Worm (Caenorhabditis elegans) whole organism, mixed stage, embryonic: ENCODE results near the gene pqn-54.

Experiments
- M03D4.4 ChIP-seq: sonication (generic microtip); optimal IDR thresholded peaks from 2 replicates; lab custom pipeline; 2017; ENCODE audit warnings: mild to moderate bottlenecking, missing genetic modification characterization, missing compliant biosample characterization
- bed-3 ChIP-seq: fragments of 200-800 bp; sonication (Bioruptor generic); optimal IDR thresholded peaks from 3 replicates; lab custom pipeline; 2018; ENCODE audit warnings: mild to moderate bottlenecking, missing genetic modification characterization, moderate library complexity, missing compliant biosample characterization
- blmp-1 ChIP-seq: fragments of 150-350 bp; optimal IDR thresholded peaks from 2 replicates; lab custom pipeline; 2014; ENCODE audit warnings: missing biosample characterization, missing genetic modification characterization
- ceh-39 ChIP-seq: fragments of 150-350 bp; optimal IDR thresholded peaks from 2 replicates; lab custom pipeline; 2014; ENCODE audit warnings: missing biosample characterization, missing genetic modification characterization
- ceh-43 ChIP-seq: fragments of 200-800 bp; sonication (Bioruptor generic); optimal IDR thresholded peaks from 2 replicates; lab custom pipeline; 2018; ENCODE audit warnings: mild to moderate bottlenecking, missing genetic modification characterization, moderate library complexity, missing compliant biosample characterization
- ceh-83 ChIP-seq: fragments of 200-800 bp; sonication (Bioruptor generic); optimal IDR thresholded peaks from 2 replicates; lab custom pipeline; 2018; ENCODE audit warnings: mild to moderate bottlenecking, missing genetic modification characterization, missing compliant biosample characterization
- ces-1 ChIP-seq: fragments of 150-350 bp; optimal IDR thresholded peaks from 2 replicates; lab custom pipeline; 2014; ENCODE audit warnings: missing biosample characterization, missing genetic modification reagents, missing genetic modification characterization
- cnd-1 ChIP-seq: fragments of 200-800 bp; sonication (Bioruptor generic); optimal IDR thresholded peaks from 2 replicates; lab custom pipeline; 2018; ENCODE audit warnings: mild to moderate bottlenecking, missing genetic modification characterization, missing compliant biosample characterization
- drap-1 ChIP-seq: fragments of 200-800 bp; sonication (Bioruptor generic); optimal IDR thresholded peaks from 3 replicates; lab custom pipeline; 2018; ENCODE audit warnings: mild to moderate bottlenecking, missing genetic modification characterization, missing compliant biosample characterization
- elt-3 ChIP-seq: fragments of 150-350 bp; optimal IDR thresholded peaks from 2 replicates; lab custom pipeline; 2014; ENCODE audit warnings: missing biosample characterization, missing genetic modification characterization
- flh-1 ChIP-seq: fragments of 200-800 bp; sonication (Bioruptor generic); optimal IDR thresholded peaks from 2 replicates; lab custom pipeline; 2018; ENCODE audit warnings: mild to moderate bottlenecking, missing genetic modification characterization, moderate library complexity, missing compliant biosample characterization
- hlh-1 ChIP-seq: fragments of 150-350 bp; optimal IDR thresholded peaks from 2 replicates; lab custom pipeline; 2014; ENCODE audit warnings: missing biosample characterization, missing genetic modification reagents, missing genetic modification characterization
- lin-13 ChIP-seq: fragments of 150-350 bp; optimal IDR thresholded peaks from 2 replicates; lab custom pipeline; 2014; ENCODE audit warnings: missing biosample characterization, missing genetic modification characterization
- lin-32 ChIP-seq: fragments of 200-800 bp; sonication (Bioruptor generic); optimal IDR thresholded peaks from 2 replicates; lab custom pipeline; 2018; ENCODE audit warnings: mild to moderate bottlenecking, missing genetic modification characterization, missing compliant biosample characterization
- mab-5 ChIP-seq: fragments of 150-350 bp; optimal IDR thresholded peaks from 2 replicates; lab custom pipeline; 2014; ENCODE audit warnings: missing biosample characterization, missing genetic modification characterization
- mep-1 ChIP-seq: fragments of 150-350 bp; optimal IDR thresholded peaks from 2 replicates; lab custom pipeline; 2017; ENCODE audit warnings: missing biosample characterization, missing genetic modification reagents, missing genetic modification characterization, inconsistent platforms
- mls-2 ChIP-seq: sonication (generic microtip); optimal IDR thresholded peaks from 2 replicates; lab custom pipeline; 2016; ENCODE audit warnings: mild to moderate bottlenecking, missing genetic modification characterization, moderate library complexity, missing compliant biosample characterization
- nhr-12 ChIP-seq: fragments of 150-350 bp; optimal IDR thresholded peaks from 2 replicates; lab custom pipeline; 2014; ENCODE audit warnings: missing biosample characterization, missing genetic modification characterization
- nhr-2 ChIP-seq: fragments of 150-350 bp; optimal IDR thresholded peaks from 2 replicates; lab custom pipeline; 2014; ENCODE audit warnings: missing biosample characterization, missing genetic modification characterization
- nhr-237 ChIP-seq: fragments of 150-350 bp; optimal IDR thresholded peaks from 2 replicates; lab custom pipeline; 2014; ENCODE audit warnings: missing biosample characterization, missing genetic modification characterization
- nhr-28 ChIP-seq: fragments of 150-350 bp; optimal IDR thresholded peaks from 2 replicates; lab custom pipeline; 2014; ENCODE audit warnings: missing biosample characterization, missing genetic modification characterization
- nhr-76 ChIP-seq: sonication (generic microtip); optimal IDR thresholded peaks from 2 replicates; lab custom pipeline; 2017; ENCODE audit warnings: missing biosample characterization, missing genetic modification characterization
- pha-4 ChIP-seq: fragments of 150-350 bp; optimal IDR thresholded peaks from 2 replicates; lab custom pipeline; 2018; ENCODE audit warnings: missing biosample characterization, missing genetic modification reagents, missing genetic modification characterization
- sem-2 ChIP-seq: fragments of 200-800 bp; sonication (Bioruptor generic); optimal IDR thresholded peaks from 2 replicates; lab custom pipeline; 2018; ENCODE audit warnings: mild to moderate bottlenecking, missing genetic modification characterization, missing compliant biosample characterization
- snpc-4 ChIP-seq: fragments of 150-350 bp; optimal IDR thresholded peaks from 2 replicates; lab custom pipeline; 2014; ENCODE audit warnings: missing biosample characterization, missing genetic modification characterization
- tbx-8 ChIP-seq: fragments of 200-800 bp; sonication (Bioruptor generic); optimal IDR thresholded peaks from 2 replicates; lab custom pipeline; 2018; ENCODE audit warnings: mild to moderate bottlenecking, missing genetic modification characterization, moderate library complexity, missing compliant biosample characterization
- unc-120 ChIP-seq: sonication (generic microtip); optimal IDR thresholded peaks from 2 replicates; lab custom pipeline; 2017; ENCODE audit warnings: missing genetic modification characterization, missing compliant biosample characterization; ENCODE audit not compliant: poor library complexity, severe bottlenecking
- unc-39 ChIP-seq: fragments of 150-350 bp; optimal IDR thresholded peaks from 2 replicates; lab custom pipeline; 2014; ENCODE audit warnings: missing biosample characterization, missing genetic modification characterization
- unc-62 ChIP-seq: fragments of 150-350 bp; optimal IDR thresholded peaks from 2 replicates; lab custom pipeline; 2014; ENCODE audit warnings: missing biosample characterization, missing genetic modification reagents, missing genetic modification characterization
- zip-8 ChIP-seq: fragments of 150-350 bp; optimal IDR thresholded peaks from 2 replicates; lab custom pipeline; 2014; ENCODE audit warnings: missing biosample characterization, missing genetic modification characterization
- ztf-11 ChIP-seq: fragments of 150-350 bp; optimal IDR thresholded peaks from 2 replicates; lab custom pipeline; 2014; ENCODE audit warnings: missing biosample characterization, missing genetic modification characterization

The pqn-54 gene

ce11 chrV:1456614-1457013 lies 8.2 kb upstream of the pqn-54 start:
- TF ChIP-seq mls-2 (tag; lab: Kevin White, UChicago), result no peak
- no peak for TF ChIP-seq unc-39 (tag; lab: Kevin White, UChicago)
- TF ChIP-seq ceh-43 (GFP tag; lab: Kevin White, UChicago), result no peak
- TF ChIP-seq nhr-12 (tag; lab: Kevin White, UChicago), result no peak
- no peak for TF ChIP-seq tbx-8 (GFP tag; lab: Kevin White, UChicago)
- TF ChIP-seq drap-1, result no peak
- TF ChIP-seq blmp-1 (tag; lab: Kevin White, UChicago), result no peak
- TF ChIP-seq, all 35 proteins: peak for 0

ce11 chrV:1459374-1459926 lies 5.3 kb upstream of the pqn-54 start:
- no peak for TF ChIP-seq ceh-39 (tag; lab: Kevin White, UChicago)
- no peak for TF ChIP-seq ceh-43 (GFP tag; lab: Kevin White, UChicago)
- TF ChIP-seq bed-3, result no peak
- TF ChIP-seq flh-1, result no peak
- no peak for TF ChIP-seq nhr-2 (tag; lab: Kevin White, UChicago)
- TF ChIP-seq tbx-8 (GFP tag; lab: Kevin White, UChicago), result no peak
- TF ChIP-seq mep-1 (tag; lab: Kevin White, UChicago), result no peak
- no peak for TF ChIP-seq drap-1
- no peak for TF ChIP-seq nhr-12 (tag; lab: Kevin White, UChicago)
- no peak for TF ChIP-seq ztf-11
- TF ChIP-seq unc-120, result no peak
- no peak for TF ChIP-seq hlh-1 (tag; lab: Kevin White, UChicago)
- TF ChIP-seq ces-1 (GFP tag; lab: Kevin White, UChicago), result no peak
- no peak for TF ChIP-seq snpc-4
- no peak for TF ChIP-seq sem-2 (GFP tag; lab: Kevin White, UChicago)
- no peak for TF ChIP-seq nhr-76 (tag; lab: Kevin White, UChicago)
- TF ChIP-seq lin-13 (tag; lab: Kevin White, UChicago), result no peak

ce11 chrV:1460069-1460468 lies 4.7 kb upstream of the pqn-54 start, which contains the start of gene hacd-1:
hacd-1 (plus strand) TSS chrV:1460369.
- TF ChIP-seq blmp-1 (tag; lab: Kevin White, UChicago), result no peak
- TF ChIP-seq tbx-8 (GFP tag; lab: Kevin White, UChicago), result no peak
- TF ChIP-seq lin-32 (GFP tag; lab: Kevin White, UChicago), result no peak
- TF ChIP-seq pha-4 (tag; lab: Kevin White, UChicago), result no peak
- no peak for TF ChIP-seq hlh-1 (tag; lab: Kevin White, UChicago)
- TF ChIP-seq unc-120, result no peak
- no peak for TF ChIP-seq zip-8 (tag; lab: Kevin White, UChicago)
- no peak for TF ChIP-seq drap-1
- TF ChIP-seq M03D4.4 (tag; lab: Kevin White, UChicago), result no peak
- no peak for TF ChIP-seq unc-62 (GFP tag; lab: Kevin White, UChicago)
- no peak for TF ChIP-seq sem-2 (GFP tag; lab: Kevin White, UChicago)
- TF ChIP-seq elt-3 (tag; lab: Kevin White, UChicago), result no peak
- no peak for TF ChIP-seq ceh-39 (tag; lab: Kevin White, UChicago)

- TF ChIP-seq mls-2 (tag; lab: Kevin White, UChicago) (no peak), M03D4.4 (tag; lab: Kevin White, UChicago) (no peak), drap-1 (no peak)
- TF ChIP-seq, all 35 proteins: peak for 0
Observed at ce11 chrV:1465932-1466331, 1.1 kb downstream of the pqn-54 start.

ce11 chrV:1466949-1467348 lies 2.2 kb downstream of the pqn-54 start:
- peak; percentile 23 for TF ChIP-seq unc-120
- no peak for TF ChIP-seq M03D4.4 (tag; lab: Kevin White, UChicago)

- TF ChIP-seq mep-1 (tag; lab: Kevin White, UChicago), result no peak
- TF ChIP-seq lin-13 (tag; lab: Kevin White, UChicago), result no peak
- TF ChIP-seq nhr-12 (tag; lab: Kevin White, UChicago), result no peak
- TF ChIP-seq sem-2 (GFP tag; lab: Kevin White, UChicago), result no peak
- no peak for TF ChIP-seq blmp-1 (tag; lab: Kevin White, UChicago)
- no peak for TF ChIP-seq elt-3 (tag; lab: Kevin White, UChicago)
- TF ChIP-seq ceh-43 (GFP tag; lab: Kevin White, UChicago), result no peak
- TF ChIP-seq nhr-237 (tag; lab: Kevin White, UChicago), result no peak
- no peak for TF ChIP-seq flh-1
- no peak for TF ChIP-seq M03D4.4 (tag; lab: Kevin White, UChicago)
- no peak for TF ChIP-seq drap-1
- no peak for TF ChIP-seq nhr-28 (tag; lab: Kevin White, UChicago)
- TF ChIP-seq nhr-2 (tag; lab: Kevin White, UChicago), result no peak
- no peak for TF ChIP-seq cnd-1 (tag; lab: Kevin White, UChicago)
- no peak for TF ChIP-seq mab-5 (tag; lab: Kevin White, UChicago)
- TF ChIP-seq ztf-11, result no peak
- TF ChIP-seq ceh-83, result no peak
- no peak for TF ChIP-seq unc-120
- TF ChIP-seq, all 35 proteins: peak for 0
Observed at ce11 chrV:1467444-1467843, 2.7 kb downstream of the pqn-54 start, which contains the start of gene gid-8. gid-8 (plus strand) TSS chrV:1467744.
